Fruit fly (Drosophila melanogaster) whole organism, wandering third instar larva: ENCODE data around the gene Actn.

Experiments
- Dfd ChIP-seq: fragments of >200 bp; optimal IDR thresholded peaks from 2 replicates; lab custom pipeline; 2017; ENCODE audit warnings: missing biosample characterization, missing genetic modification characterization
- HLH106 ChIP-seq: fragments of 200-800 bp; optimal IDR thresholded peaks from 3 replicates; lab custom pipeline; 2019; ENCODE audit warnings: missing biosample characterization, mild to moderate bottlenecking, missing genetic modification characterization, moderate library complexity
- Hnf4 ChIP-seq: fragments of 200-800 bp; sonication (Bioruptor generic); optimal IDR thresholded peaks from 2 replicates; lab custom pipeline; 2016; ENCODE audit warnings: missing biosample characterization, mild to moderate bottlenecking, missing genetic modification characterization
- Hr78 ChIP-seq: fragments of >200 bp; optimal IDR thresholded peaks from 2 replicates; lab custom pipeline; 2017; ENCODE audit warnings: missing biosample characterization, missing genetic modification characterization
- Jra ChIP-seq: sonication (Bioruptor generic); optimal IDR thresholded peaks from 2 replicates; lab custom pipeline; 2016; ENCODE audit warnings: missing biosample characterization, missing genetic modification characterization
- Mio ChIP-seq: sonication (Bioruptor generic); optimal IDR thresholded peaks from 2 replicates; lab custom pipeline; 2016; ENCODE audit warnings: missing biosample characterization, missing genetic modification characterization
- Myc ChIP-seq: fragments of >200 bp; optimal IDR thresholded peaks from 2 replicates; lab custom pipeline; 2017
- Sp1 ChIP-seq: fragments of 200-800 bp; sonication (Bioruptor generic); optimal IDR thresholded peaks from 3 replicates; lab custom pipeline; 2019; ENCODE audit warnings: missing biosample characterization, mild to moderate bottlenecking, missing genetic modification characterization, moderate library complexity
- foxo ChIP-seq, 2 experiments: fragments of 200-800 bp; sonication (Bioruptor generic); optimal IDR thresholded peaks; 2 replicates in 1 of 2; 3 replicates in 1 of 2; lab custom pipeline; 2016 to 2017; ENCODE audit warnings: missing biosample characterization in 2 of 2, missing genetic modification characterization in 2 of 2
- h ChIP-seq: fragments of 200-800 bp; sonication (Bioruptor generic); optimal IDR thresholded peaks from 3 replicates; lab custom pipeline; 2016; ENCODE audit warnings: missing biosample characterization, mild to moderate bottlenecking, missing genetic modification characterization
- rgr ChIP-seq: fragments of 200-800 bp; sonication (Bioruptor generic); optimal IDR thresholded peaks from 3 replicates; lab custom pipeline; 2016; ENCODE audit warnings: missing biosample characterization, mild to moderate bottlenecking, missing genetic modification characterization
- usp ChIP-seq: fragments of >200 bp; optimal IDR thresholded peaks from 2 replicates; lab custom pipeline; 2017; ENCODE audit warnings: missing biosample characterization, missing genetic modification characterization
- woc ChIP-seq: sonication (Bioruptor generic); optimal IDR thresholded peaks from 2 replicates; lab custom pipeline; 2016; ENCODE audit warnings: missing biosample characterization, mild to moderate bottlenecking, missing genetic modification characterization

- TF ChIP-seq Jra: no peak
- no peak for TF ChIP-seq Sp1 (GFP tag; lab: Kevin White, UChicago)
- no peak for TF ChIP-seq usp (GFP tag; lab: Kevin White, UChicago)
- TF ChIP-seq Hnf4 (GFP tag; lab: Kevin White, UChicago): no peak
- no peak for TF ChIP-seq Hr78 (GFP tag; lab: Kevin White, UChicago)
- no peak for TF ChIP-seq Mio (GFP tag; lab: Kevin White, UChicago)
- no peak for TF ChIP-seq Dfd (GFP tag; lab: Kevin White, UChicago)
- TF ChIP-seq woc: no peak
- TF ChIP-seq h (GFP tag; lab: Kevin White, UChicago): no peak
- TF ChIP-seq foxo (GFP tag; optimal IDR thresholded peaks at IDR 0.05; lab: Kevin White, UChicago): no peak
- no peak for TF ChIP-seq HLH106 (tag; lab: Kevin White, UChicago)
- TF ChIP-seq Myc: no peak
- no peak for TF ChIP-seq rgr (GFP tag; lab: Kevin White, UChicago)
These were observed 39.8 kb upstream of the Actn start for dm6 chrX:2081848-2082365.
